Worm (Caenorhabditis elegans) whole organism, L3 larva: ENCODE data around the gene Y102F5A.1.

Experiments
- R02D3.7 ChIP-seq: fragments of 150-350 bp; optimal IDR thresholded peaks from 2 replicates; lab custom pipeline; 2014; ENCODE audit warnings: missing biosample characterization, missing genetic modification characterization
- ZK546.5 ChIP-seq: sonication (generic microtip); optimal IDR thresholded peaks from 2 replicates; lab custom pipeline; 2017; ENCODE audit warnings: missing biosample characterization, missing genetic modification characterization
- aly-2 ChIP-seq: fragments of 150-350 bp; optimal IDR thresholded peaks from 2 replicates; lab custom pipeline; 2014; ENCODE audit warnings: missing biosample characterization, missing genetic modification characterization
- ceh-16 ChIP-seq: sonication (generic microtip); optimal IDR thresholded peaks from 2 replicates; lab custom pipeline; 2017; ENCODE audit warnings: missing biosample characterization, missing genetic modification characterization
- ceh-28 ChIP-seq: fragments of 150-350 bp; optimal IDR thresholded peaks from 2 replicates; lab custom pipeline; 2014; ENCODE audit warnings: missing biosample characterization, missing genetic modification reagents, missing genetic modification characterization
- ceh-82 ChIP-seq: fragments of 150-350 bp; optimal IDR thresholded peaks from 2 replicates; lab custom pipeline; 2014; ENCODE audit warnings: missing biosample characterization, missing genetic modification characterization
- ceh-9 ChIP-seq: sonication (generic microtip); optimal IDR thresholded peaks from 2 replicates; lab custom pipeline; 2018; ENCODE audit warnings: missing biosample characterization, missing genetic modification characterization
- daf-12 ChIP-seq: fragments of 150-350 bp; optimal IDR thresholded peaks from 2 replicates; lab custom pipeline; 2014; ENCODE audit warnings: missing biosample characterization, missing genetic modification reagents, missing genetic modification characterization
- egl-27 ChIP-seq: sonication (generic microtip); optimal IDR thresholded peaks from 4 replicates; lab custom pipeline; 2017; ENCODE audit warnings: missing biosample characterization, missing genetic modification reagents, missing genetic modification characterization
- egl-5 ChIP-seq: fragments of 150-350 bp; optimal IDR thresholded peaks from 2 replicates; lab custom pipeline; 2017; ENCODE audit warnings: missing biosample characterization, missing genetic modification reagents, missing genetic modification characterization, inconsistent platforms
- elt-1 ChIP-seq: fragments of 150-350 bp; optimal IDR thresholded peaks from 2 replicates; lab custom pipeline; 2014; ENCODE audit warnings: missing biosample characterization, missing genetic modification characterization
- elt-2 ChIP-seq: sonication (generic microtip); optimal IDR thresholded peaks from 2 replicates; lab custom pipeline; 2016; ENCODE audit warnings: missing genetic modification reagents, mild to moderate bottlenecking, missing genetic modification characterization, missing compliant biosample characterization
- elt-3 ChIP-seq, 3 experiments: fragments of 150-350 bp in 1 of 3; sonication (generic microtip) in 2 of 3; optimal IDR thresholded peaks; 2 replicates in 2 of 3; 4 replicates in 1 of 3; lab custom pipeline; 2014 to 2017; ENCODE audit warnings: missing biosample characterization in 3 of 3, missing genetic modification characterization in 3 of 3
- fkh-10 ChIP-seq: sonication (generic microtip); optimal IDR thresholded peaks from 2 replicates; lab custom pipeline; 2017; ENCODE audit warnings: missing biosample characterization, missing genetic modification reagents, missing genetic modification characterization
- fkh-2 ChIP-seq: fragments of 150-350 bp; optimal IDR thresholded peaks from 2 replicates; lab custom pipeline; 2014; ENCODE audit warnings: missing biosample characterization, missing genetic modification reagents, missing genetic modification characterization
- fos-1 ChIP-seq: fragments of 150-350 bp; optimal IDR thresholded peaks from 2 replicates; lab custom pipeline; 2014; ENCODE audit warnings: missing biosample characterization, missing genetic modification characterization
- hmg-11 ChIP-seq: sonication (generic microtip); optimal IDR thresholded peaks from 2 replicates; lab custom pipeline; 2016; ENCODE audit warnings: missing genetic modification characterization, missing compliant biosample characterization
- jun-1 ChIP-seq: fragments of 150-350 bp; optimal IDR thresholded peaks from 2 replicates; lab custom pipeline; 2014; ENCODE audit warnings: missing biosample characterization, missing genetic modification reagents, missing genetic modification characterization
- lin-15B ChIP-seq: fragments of 150-350 bp; optimal IDR thresholded peaks from 2 replicates; lab custom pipeline; 2014; ENCODE audit warnings: missing biosample characterization, missing genetic modification characterization
- lin-39 ChIP-seq: fragments of 150-350 bp; optimal IDR thresholded peaks from 2 replicates; lab custom pipeline; 2018; ENCODE audit warnings: missing biosample characterization, missing genetic modification reagents, missing genetic modification characterization
- lsy-12 ChIP-seq: sonication (generic microtip); optimal IDR thresholded peaks from 2 replicates; lab custom pipeline; 2016; ENCODE audit warnings: mild to moderate bottlenecking, missing genetic modification characterization, missing compliant biosample characterization
- mdl-1 ChIP-seq: fragments of 150-350 bp; optimal IDR thresholded peaks from 2 replicates; lab custom pipeline; 2014; ENCODE audit warnings: missing biosample characterization, missing genetic modification characterization
- mml-1 ChIP-seq: fragments of 150-350 bp; sonication (generic microtip); optimal IDR thresholded peaks from 3 replicates; lab custom pipeline; 2014; ENCODE audit warnings: missing biosample characterization, missing genetic modification characterization
- nfya-1 ChIP-seq: sonication (generic microtip); optimal IDR thresholded peaks from 2 replicates; lab custom pipeline; 2017; ENCODE audit warnings: missing genetic modification characterization, mild to moderate bottlenecking, missing compliant biosample characterization, antibody characterized with exemption, moderate library complexity; ENCODE audit not compliant: insufficient read depth
- nhr-12 ChIP-seq: fragments of 150-350 bp; optimal IDR thresholded peaks from 2 replicates; lab custom pipeline; 2014; ENCODE audit warnings: missing biosample characterization, missing genetic modification characterization
- nhr-23 ChIP-seq: fragments of 150-350 bp; optimal IDR thresholded peaks from 2 replicates; lab custom pipeline; 2014; ENCODE audit warnings: missing biosample characterization, missing genetic modification reagents, missing genetic modification characterization
- nhr-237 ChIP-seq: fragments of 150-350 bp; optimal IDR thresholded peaks from 2 replicates; lab custom pipeline; 2014; ENCODE audit warnings: missing biosample characterization, missing genetic modification characterization
- nhr-25 ChIP-seq: sonication (generic microtip); optimal IDR thresholded peaks from 2 replicates; lab custom pipeline; 2017; ENCODE audit warnings: missing biosample characterization, missing genetic modification characterization
- nhr-28 ChIP-seq: fragments of 150-350 bp; optimal IDR thresholded peaks from 2 replicates; lab custom pipeline; 2014; ENCODE audit warnings: missing biosample characterization, missing genetic modification characterization
- nhr-43 ChIP-seq: sonication (generic microtip); optimal IDR thresholded peaks from 2 replicates; lab custom pipeline; 2016; ENCODE audit warnings: mild to moderate bottlenecking, missing genetic modification characterization, missing compliant biosample characterization; ENCODE audit not compliant: poor library complexity, severe bottlenecking
- nhr-67 ChIP-seq: fragments of 150-350 bp; optimal IDR thresholded peaks from 2 replicates; lab custom pipeline; 2014; ENCODE audit warnings: missing biosample characterization, missing genetic modification characterization
- nhr-76 ChIP-seq: fragments of 150-350 bp; sonication (generic microtip); optimal IDR thresholded peaks from 5 replicates; lab custom pipeline; 2014; ENCODE audit warnings: missing biosample characterization, missing genetic modification characterization
- nhr-77 ChIP-seq: fragments of 150-350 bp; optimal IDR thresholded peaks from 2 replicates; lab custom pipeline; 2014; ENCODE audit warnings: missing biosample characterization, missing genetic modification characterization
- pha-4 ChIP-seq: fragments of 150-350 bp; optimal IDR thresholded peaks from 2 replicates; lab custom pipeline; 2014; ENCODE audit warnings: missing biosample characterization, missing genetic modification reagents, missing genetic modification characterization
- pqm-1 ChIP-seq: fragments of 150-350 bp; optimal IDR thresholded peaks from 2 replicates; lab custom pipeline; 2017; ENCODE audit warnings: missing biosample characterization, missing genetic modification characterization, inconsistent platforms
- sea-2 ChIP-seq: fragments of 150-350 bp; sonication (generic microtip); optimal IDR thresholded peaks from 4 replicates; lab custom pipeline; 2014; ENCODE audit warnings: missing biosample characterization, missing genetic modification reagents, missing genetic modification characterization
- skn-1 ChIP-seq: fragments of 150-350 bp; optimal IDR thresholded peaks from 2 replicates; lab custom pipeline; 2014; ENCODE audit warnings: missing biosample characterization, missing genetic modification characterization
- snpc-4 ChIP-seq: fragments of 150-350 bp; optimal IDR thresholded peaks from 2 replicates; lab custom pipeline; 2014; ENCODE audit warnings: missing biosample characterization, missing genetic modification characterization
- tbx-2 ChIP-seq: sonication (generic microtip); optimal IDR thresholded peaks from 2 replicates; lab custom pipeline; 2016; ENCODE audit warnings: mild to moderate bottlenecking, missing genetic modification characterization, missing compliant biosample characterization
- unc-39 ChIP-seq: sonication (generic microtip); optimal IDR thresholded peaks from 4 replicates; lab custom pipeline; 2017; ENCODE audit warnings: missing biosample characterization, missing genetic modification characterization
- zag-1 ChIP-seq: fragments of 150-350 bp; optimal IDR thresholded peaks from 2 replicates; lab custom pipeline; 2014; ENCODE audit warnings: missing biosample characterization, missing genetic modification characterization
- ztf-11 ChIP-seq: fragments of 150-350 bp; optimal IDR thresholded peaks from 2 replicates; lab custom pipeline; 2014; ENCODE audit warnings: missing biosample characterization, missing genetic modification characterization
- ztf-4 ChIP-seq: fragments of 150-350 bp; optimal IDR thresholded peaks from 2 replicates; lab custom pipeline; 2014; ENCODE audit warnings: missing biosample characterization, missing genetic modification characterization

Gene Y102F5A.1

ce11 chrX:11769278-11769677 is 14.9 kb downstream of the Y102F5A.1 start, which contains the start of gene ttx-3:
Gene ttx-3, minus strand, starts transcription at chrX:11769378.
- TF ChIP-seq ceh-16 (tag; lab: Kevin White, UChicago) (no peak), daf-12 (no peak), jun-1 (tag; lab: Kevin White, UChicago) (no peak), nhr-76 (no peak), ztf-11 (tag; lab: Kevin White, UChicago) (no peak), R02D3.7 (no peak), ZK546.5 (tag; lab: Kevin White, UChicago) (no peak), lin-39 (no peak), nhr-67 (tag; lab: Kevin White, UChicago) (no peak), nfya-1 (tag; lab: Kevin White, UChicago) (no peak), elt-1 (tag; lab: Kevin White, UChicago) (no peak)
- TF ChIP-seq, all 47 proteins: peak for 0

ce11 chrX:11766432-11766831 is 17.7 kb downstream of the Y102F5A.1 start:
- TF ChIP-seq mml-1 (tag; lab: Kevin White, UChicago) = no peak
- no peak for TF ChIP-seq lsy-12 (tag; lab: Kevin White, UChicago)
- no peak for TF ChIP-seq fos-1 (tag; lab: Kevin White, UChicago)
- TF ChIP-seq daf-12 = no peak
- TF ChIP-seq ceh-28 (tag; lab: Kevin White, UChicago) = no peak
- no peak for TF ChIP-seq nhr-28 (tag; lab: Kevin White, UChicago)
- TF ChIP-seq fkh-10 (GFP tag; lab: Kevin White, UChicago) = no peak
- no peak for TF ChIP-seq nhr-23 (tag; lab: Kevin White, UChicago)
- no peak for TF ChIP-seq nhr-25 (tag; lab: Kevin White, UChicago)
- no peak for TF ChIP-seq zag-1
- TF ChIP-seq nfya-1 (tag; lab: Kevin White, UChicago) = no peak
- no peak for TF ChIP-seq elt-1 (tag; lab: Kevin White, UChicago)

- TF ChIP-seq sea-2 (GFP tag; lab: Kevin White, UChicago) (no peak), fkh-10 (GFP tag; lab: Kevin White, UChicago) (no peak), mdl-1 (no peak), ceh-82 (tag; lab: Kevin White, UChicago) (no peak), aly-2 (tag; lab: Kevin White, UChicago) (no peak), fos-1 (tag; lab: Kevin White, UChicago) (no peak), ZK546.5 (tag; lab: Kevin White, UChicago) (no peak)
These were observed 18.3 kb downstream of the Y102F5A.1 start for ce11 chrX:11765860-11766259.

ce11 chrX:11758809-11759208 is 25.3 kb downstream of the Y102F5A.1 start, which contains the start of gene lact-7:
Gene lact-7, plus strand, starts transcription at chrX:11759109.
- TF ChIP-seq pha-4 (tag; lab: Kevin White, UChicago) = peak; percentile 84
- no peak for TF ChIP-seq ZK546.5 (tag; lab: Kevin White, UChicago)

ce11 chrX:11757666-11758065 is 26.5 kb downstream of the Y102F5A.1 start:
- TF ChIP-seq nfya-1 (tag; lab: Kevin White, UChicago) = no peak
- TF ChIP-seq R02D3.7 = no peak
- no peak for TF ChIP-seq nhr-12 (tag; lab: Kevin White, UChicago)
- TF ChIP-seq snpc-4 = no peak
- TF ChIP-seq zag-1 = no peak
- peak; percentile 59 for TF ChIP-seq nhr-43 (tag; lab: Kevin White, UChicago)
- peak; percentile 3 for TF ChIP-seq skn-1 (tag; lab: Kevin White, UChicago)
- TF ChIP-seq ceh-28 (tag; lab: Kevin White, UChicago) = peak; percentile 41
- no peak for TF ChIP-seq nhr-237 (tag; lab: Kevin White, UChicago)
- TF ChIP-seq elt-3 (tag; optimal IDR thresholded peaks at IDR 0.05; lab: Kevin White, UChicago) = no peak
- TF ChIP-seq nhr-77 = no peak
- TF ChIP-seq nhr-76 = no peak
- TF ChIP-seq fkh-2 (tag; lab: Kevin White, UChicago) = no peak
- no peak for TF ChIP-seq fos-1 (tag; lab: Kevin White, UChicago)
- TF ChIP-seq hmg-11 (tag; lab: Kevin White, UChicago) = peak; percentile 91
- TF ChIP-seq nhr-67 (tag; lab: Kevin White, UChicago) = no peak
- TF ChIP-seq lin-15B (tag; lab: Kevin White, UChicago) = no peak
- no peak for TF ChIP-seq egl-5 (tag; lab: Kevin White, UChicago)
- no peak for TF ChIP-seq nhr-23 (tag; lab: Kevin White, UChicago)
- TF ChIP-seq nhr-28 (tag; lab: Kevin White, UChicago) = no peak
- TF ChIP-seq ztf-4 (tag; lab: Kevin White, UChicago) = no peak
- peak; percentile 1 for TF ChIP-seq egl-27 (tag; lab: Kevin White, UChicago)
- TF ChIP-seq elt-2 (tag; lab: Kevin White, UChicago) = peak; percentile 48
- TF ChIP-seq ceh-82 (tag; lab: Kevin White, UChicago) = peak; percentile 21
- TF ChIP-seq mdl-1 = no peak
- no peak for TF ChIP-seq aly-2 (tag; lab: Kevin White, UChicago)
- no peak for TF ChIP-seq ceh-16 (tag; lab: Kevin White, UChicago)
- peak; percentile 56 for TF ChIP-seq lsy-12 (tag; lab: Kevin White, UChicago)
- TF ChIP-seq unc-39 = no peak
- peak; percentile 59 for TF ChIP-seq tbx-2 (tag; lab: Kevin White, UChicago)
- no peak for TF ChIP-seq sea-2 (GFP tag; lab: Kevin White, UChicago)
- TF ChIP-seq daf-12 = no peak
- TF ChIP-seq ceh-9 (tag; lab: Kevin White, UChicago) = no peak
- peak; percentile 6 for TF ChIP-seq pqm-1 (tag; lab: Kevin White, UChicago)
